Worm (Caenorhabditis elegans) whole organism, L4 larva: ENCODE results near the gene mdl-1.
A peak's percentile ranks its signal among the peaks of the same experiment; 100 is the strongest.

ENCODE experiments used
- F26F4.8 ChIP-seq: fragments of 200-800 bp; sonication (Bioruptor generic); conservative IDR thresholded peaks from 2 replicates; pipeline ENCODE4 v1.3.6; 2022; ENCODE audit warnings: missing genetic modification characterization, missing compliant biosample characterization
- R02D3.7 ChIP-seq: fragments of 150-350 bp; sonication (generic microtip); optimal IDR thresholded peaks from 3 replicates; lab custom pipeline; 2014; ENCODE audit warnings: missing biosample characterization, missing genetic modification characterization
- T20F7.1 ChIP-seq: fragments of 200-800 bp; sonication (Bioruptor generic); optimal IDR thresholded peaks from 2 replicates; lab custom pipeline; 2018; ENCODE audit warnings: mild to moderate bottlenecking, missing genetic modification characterization, missing compliant biosample characterization
- Y5F2A.4 ChIP-seq: fragments of 200-800 bp; sonication (Bioruptor generic); optimal IDR thresholded peaks from 2 replicates; lab custom pipeline; 2018; ENCODE audit warnings: mild to moderate bottlenecking, missing genetic modification characterization, missing compliant biosample characterization
- Y75B8A.6 ChIP-seq: fragments of 200-800 bp; sonication (Bioruptor generic); IDR thresholded peaks from 2 replicates; pipeline ENCODE4 v1.3.6; 2022; ENCODE audit warnings: missing genetic modification reagents, missing genetic modification characterization, missing compliant biosample characterization
- aha-1 ChIP-seq: fragments of 150-350 bp; peaks from one replicate; lab custom pipeline; 2014; ENCODE audit warnings: missing biosample characterization, missing genetic modification characterization
- aly-2 ChIP-seq: sonication (generic microtip); optimal IDR thresholded peaks from 2 replicates; lab custom pipeline; 2018; ENCODE audit warnings: missing biosample characterization, missing genetic modification characterization
- ama-1 ChIP-seq: fragments of 150-350 bp; optimal IDR thresholded peaks from 2 replicates; lab custom pipeline; 2014; ENCODE audit warnings: inconsistent platforms, mixed read lengths
- arid-1 ChIP-seq: fragments of 200-800 bp; sonication (Bioruptor generic); conservative IDR thresholded peaks from 2 replicates; pipeline ENCODE4 v1.3.6; 2022; ENCODE audit warnings: missing genetic modification reagents, missing genetic modification characterization, missing compliant biosample characterization
- ceh-32 ChIP-seq: sonication (generic microtip); optimal IDR thresholded peaks from 2 replicates; lab custom pipeline; 2016; ENCODE audit warnings: mild to moderate bottlenecking, missing genetic modification characterization, missing compliant biosample characterization; ENCODE audit not compliant: poor library complexity
- ceh-82 ChIP-seq: sonication (generic microtip); optimal IDR thresholded peaks from 2 replicates; lab custom pipeline; 2017; ENCODE audit warnings: missing biosample characterization, missing genetic modification characterization
- ces-1 ChIP-seq: fragments of 150-350 bp; sonication (generic microtip); optimal IDR thresholded peaks from 4 replicates; lab custom pipeline; 2014; ENCODE audit warnings: missing biosample characterization, missing genetic modification reagents, missing genetic modification characterization
- daf-16 ChIP-seq, 3 experiments: sonication (generic microtip); optimal IDR thresholded peaks; 2 replicates each; lab custom pipeline; 2016 to 2017; ENCODE audit warnings: missing genetic modification characterization in 3 of 3, missing genetic modification reagents in 3 of 3, mild to moderate bottlenecking in 2 of 3, missing compliant biosample characterization in 2 of 3, missing biosample characterization in 1 of 3, moderate library complexity in 1 of 3
- daf-8 ChIP-seq: fragments of 200-800 bp; sonication (Bioruptor generic); IDR thresholded peaks from 2 replicates; pipeline ENCODE4 v1.3.6; 2022; ENCODE audit warnings: missing genetic modification characterization, missing compliant biosample characterization
- dmd-6 ChIP-seq: fragments of 200-800 bp; sonication (Bioruptor generic); IDR thresholded peaks from 2 replicates; pipeline ENCODE4 v1.3.6; 2022; ENCODE audit warnings: missing genetic modification reagents, missing genetic modification characterization, missing compliant biosample characterization
- dmd-8 ChIP-seq: fragments of 200-800 bp; sonication (Bioruptor generic); IDR thresholded peaks from 2 replicates; pipeline ENCODE4 v1.3.6; 2022; ENCODE audit warnings: missing genetic modification characterization, missing compliant biosample characterization
- dpl-1 ChIP-seq: fragments of 150-350 bp; optimal IDR thresholded peaks from 2 replicates; lab custom pipeline; 2014; ENCODE audit warnings: missing biosample characterization, missing genetic modification reagents, missing genetic modification characterization
- egl-27 ChIP-seq: sonication (generic microtip); optimal IDR thresholded peaks from 3 replicates; lab custom pipeline; 2017; ENCODE audit warnings: missing biosample characterization, missing genetic modification reagents, missing genetic modification characterization
- egl-43 ChIP-seq: fragments of 200-800 bp; sonication (Bioruptor generic); IDR thresholded peaks from 2 replicates; pipeline ENCODE4 v1.3.6; 2022; ENCODE audit warnings: missing genetic modification reagents, missing genetic modification characterization, missing compliant biosample characterization
- fkh-10 ChIP-seq: fragments of 150-350 bp; optimal IDR thresholded peaks from 2 replicates; lab custom pipeline; 2014; ENCODE audit warnings: missing biosample characterization, missing genetic modification reagents, missing genetic modification characterization
- fos-1 ChIP-seq: fragments of 150-350 bp; optimal IDR thresholded peaks from 2 replicates; lab custom pipeline; 2014; ENCODE audit warnings: missing biosample characterization, missing genetic modification characterization
- hif-1 ChIP-seq, 2 experiments: sonication (generic microtip); optimal IDR thresholded peaks; 2 replicates each; lab custom pipeline; 2016 to 2017; ENCODE audit warnings: missing compliant biosample characterization in 2 of 2, missing genetic modification characterization in 2 of 2, missing genetic modification reagents in 2 of 2, missing genotype in 2 of 2, mild to moderate bottlenecking in 1 of 2
- hlh-11 ChIP-seq: fragments of 200-800 bp; sonication (Bioruptor generic); optimal IDR thresholded peaks from 2 replicates; lab custom pipeline; 2018; ENCODE audit warnings: mild to moderate bottlenecking, missing genetic modification characterization, missing compliant biosample characterization
- hmg-1.1 ChIP-seq: fragments of 200-800 bp; sonication (Bioruptor generic); IDR thresholded peaks from 2 replicates; pipeline ENCODE4 v1.3.6; 2022; ENCODE audit warnings: missing genetic modification reagents, missing genetic modification characterization, missing compliant biosample characterization
- lim-7 ChIP-seq: fragments of 200-800 bp; sonication (Bioruptor generic); IDR thresholded peaks from 2 replicates; pipeline ENCODE4 v1.3.6; 2022; ENCODE audit warnings: missing genetic modification characterization, missing compliant biosample characterization
- lin-1 ChIP-seq: fragments of 200-800 bp; sonication (Bioruptor generic); IDR thresholded peaks from 2 replicates; pipeline ENCODE4 v1.3.6; 2022; ENCODE audit warnings: missing genetic modification reagents, missing genetic modification characterization, missing compliant biosample characterization
- lin-38 ChIP-seq: fragments of 200-800 bp; sonication (Bioruptor generic); IDR thresholded peaks from 2 replicates; pipeline ENCODE4 v1.3.6; 2022; ENCODE audit warnings: missing genetic modification reagents, missing genetic modification characterization, missing compliant biosample characterization
- lin-39 ChIP-seq: fragments of 150-350 bp; optimal IDR thresholded peaks from 2 replicates; lab custom pipeline; 2014; ENCODE audit warnings: missing biosample characterization, missing genetic modification reagents, missing genetic modification characterization
- lsy-2 ChIP-seq, 2 experiments: fragments of 150-350 bp in 1 of 2; sonication (generic microtip) in 1 of 2; optimal IDR thresholded peaks; 2 replicates each; lab custom pipeline; 2014 to 2017; ENCODE audit warnings: missing biosample characterization in 2 of 2, missing genetic modification characterization in 2 of 2
- mdt-29 ChIP-seq: fragments of 200-800 bp; sonication (Bioruptor generic); IDR thresholded peaks from 2 replicates; pipeline ENCODE4 v1.3.6; 2022; ENCODE audit warnings: missing genetic modification reagents, missing genetic modification characterization, missing compliant biosample characterization
- mes-2 ChIP-seq: sonication (generic microtip); optimal IDR thresholded peaks from 2 replicates; lab custom pipeline; 2016; ENCODE audit warnings: missing genotype, mild to moderate bottlenecking, missing genetic modification characterization, missing compliant biosample characterization; ENCODE audit not compliant: poor library complexity, severe bottlenecking
- mxl-2 ChIP-seq: fragments of 200-800 bp; sonication (Bioruptor generic); conservative IDR thresholded peaks from 2 replicates; pipeline ENCODE4 v1.3.6; 2022; ENCODE audit warnings: missing genetic modification reagents, missing genetic modification characterization, missing compliant biosample characterization
- nhr-102 ChIP-seq: sonication (generic microtip); optimal IDR thresholded peaks from 2 replicates; lab custom pipeline; 2016; ENCODE audit warnings: mild to moderate bottlenecking, missing genetic modification characterization, moderate library complexity, missing compliant biosample characterization
- nhr-111 ChIP-seq: fragments of 200-800 bp; sonication (Bioruptor generic); optimal IDR thresholded peaks from 2 replicates; lab custom pipeline; 2018; ENCODE audit warnings: mild to moderate bottlenecking, missing genetic modification characterization, missing compliant biosample characterization
- nhr-25 ChIP-seq: sonication (generic microtip); optimal IDR thresholded peaks from 2 replicates; lab custom pipeline; 2017; ENCODE audit warnings: missing genetic modification characterization, mild to moderate bottlenecking, missing compliant biosample characterization, antibody characterized with exemption, moderate library complexity, borderline replicate concordance; ENCODE audit not compliant: insufficient read depth
- nhr-28 ChIP-seq: fragments of 150-350 bp; optimal IDR thresholded peaks from 2 replicates; lab custom pipeline; 2014; ENCODE audit warnings: missing biosample characterization, missing genetic modification characterization
- nhr-6 ChIP-seq: fragments of 150-350 bp; optimal IDR thresholded peaks from 2 replicates; lab custom pipeline; 2014; ENCODE audit warnings: missing biosample characterization, missing genetic modification characterization
- pha-4 ChIP-seq, 2 experiments: fragments of 150-350 bp in 1 of 2; fragments of 200-800 bp in 1 of 2; sonication (Bioruptor generic) in 1 of 2; IDR thresholded peaks in 1 of 2; optimal IDR thresholded peaks in 1 of 2; 2 replicates each; pipeline versions ENCODE4 v1.3.6 to Lab custom; 2014 to 2022; ENCODE audit warnings: missing genetic modification characterization in 2 of 2, missing genetic modification reagents in 2 of 2, missing biosample characterization in 1 of 2, missing compliant biosample characterization in 1 of 2
- php-3 ChIP-seq: fragments of 200-800 bp; sonication (Bioruptor generic); IDR thresholded peaks from 2 replicates; pipeline ENCODE4 v1.3.6; 2022; ENCODE audit warnings: missing genetic modification reagents, missing genetic modification characterization, missing compliant biosample characterization
- set-16 ChIP-seq: fragments of 200-800 bp; sonication (Bioruptor generic); IDR thresholded peaks from 2 replicates; pipeline ENCODE4 v1.3.6; 2022; ENCODE audit warnings: missing genetic modification reagents, missing genetic modification characterization, missing compliant biosample characterization
- skn-1 ChIP-seq: fragments of 150-350 bp; optimal IDR thresholded peaks from 2 replicates; lab custom pipeline; 2014; ENCODE audit warnings: missing biosample characterization, missing genetic modification characterization
- snpc-4 ChIP-seq: fragments of 150-350 bp; optimal IDR thresholded peaks from 2 replicates; lab custom pipeline; 2014; ENCODE audit warnings: missing biosample characterization, missing genetic modification characterization
- spr-1 ChIP-seq: sonication (generic microtip); optimal IDR thresholded peaks from 2 replicates; lab custom pipeline; 2016; ENCODE audit warnings: mild to moderate bottlenecking, missing genetic modification characterization, missing compliant biosample characterization
- unc-130 ChIP-seq: sonication (generic microtip); optimal IDR thresholded peaks from 2 replicates; lab custom pipeline; 2016; ENCODE audit warnings: missing genetic modification reagents, missing genetic modification characterization, missing compliant biosample characterization
- vab-7 ChIP-seq: fragments of 200-800 bp; sonication (Bioruptor generic); IDR thresholded peaks from 2 replicates; pipeline ENCODE4 v1.3.6; 2022; ENCODE audit warnings: missing genetic modification reagents, missing genetic modification characterization, missing compliant biosample characterization
- zag-1 ChIP-seq: fragments of 150-350 bp; optimal IDR thresholded peaks from 2 replicates; lab custom pipeline; 2014; ENCODE audit warnings: missing biosample characterization, missing genetic modification characterization
- zfp-3 ChIP-seq: fragments of 200-800 bp; sonication (Bioruptor generic); conservative IDR thresholded peaks from 2 replicates; pipeline ENCODE4 v1.3.6; 2022; ENCODE audit warnings: missing genetic modification reagents, missing genetic modification characterization, missing compliant biosample characterization
- zip-2 ChIP-seq: fragments of 150-350 bp; optimal IDR thresholded peaks from 2 replicates; lab custom pipeline; 2014; ENCODE audit warnings: missing biosample characterization, missing genetic modification characterization

mdl-1 gene

ce11 chrX:6784181-6784580 lies 42.0 kb downstream of the mdl-1 start, which contains the start of gene bgal-2 (continued):
- TF ChIP-seq R02D3.7 (no peak), Y75B8A.6 (GFP tag; lab: Robert Waterston, UW) (no peak), lin-39 (tag; lab: Kevin White, UChicago) (no peak), ama-1 (lab: Kevin White, UChicago) (no peak), hif-1 (tag; optimal IDR thresholded peaks at IDR 0.05; lab: Kevin White, UChicago) (no peak), dmd-8 (GFP tag; lab: Robert Waterston, UW) (no peak), php-3 (GFP tag; lab: Robert Waterston, UW) (no peak), mxl-2 (no peak), arid-1 (GFP tag; lab: Robert Waterston, UW) (no peak), F26F4.8 (no peak)

- peak in 1 of 2 experiments; percentile 31 for TF ChIP-seq daf-16 (GFP tag; optimal IDR thresholded peaks at IDR 0.05; lab: Kevin White, UChicago)
- TF ChIP-seq daf-16 (tag; optimal IDR thresholded peaks at IDR 0.05; lab: Kevin White, UChicago), result peak; percentile 85
- no peak for TF ChIP-seq fkh-10 (GFP tag; lab: Kevin White, UChicago)
- no peak for TF ChIP-seq set-16 (GFP tag; lab: Robert Waterston, UW)
- TF ChIP-seq egl-43 (GFP tag; lab: Robert Waterston, UW), result no peak
- TF ChIP-seq nhr-111 (GFP tag; lab: Kevin White, UChicago), result no peak
- TF ChIP-seq nhr-28 (tag; lab: Kevin White, UChicago), result peak; percentile 93
- TF ChIP-seq pha-4 (GFP tag; IDR thresholded peaks at IDR 0.05; lab: Robert Waterston, UW), result no peak
- TF ChIP-seq pha-4 (tag; optimal IDR thresholded peaks at IDR 0.05; lab: Kevin White, UChicago), result no peak
- no peak for TF ChIP-seq R02D3.7
- TF ChIP-seq dmd-8 (GFP tag; lab: Robert Waterston, UW), result no peak
- peak; percentile 64 for TF ChIP-seq dmd-6 (GFP tag; lab: Robert Waterston, UW)
- TF ChIP-seq lsy-2 (tag; optimal IDR thresholded peaks at IDR 0.05; lab: Kevin White, UChicago), result no peak
- TF ChIP-seq zip-2, result no peak
- no peak for TF ChIP-seq lin-38 (GFP tag; lab: Robert Waterston, UW)
- TF ChIP-seq lim-7 (GFP tag; lab: Robert Waterston, UW), result no peak
- TF ChIP-seq hlh-11 (tag; lab: Kevin White, UChicago), result peak; percentile 75
- no peak for TF ChIP-seq unc-130 (GFP tag; lab: Kevin White, UChicago)
- no peak for TF ChIP-seq F26F4.8
- TF ChIP-seq Y5F2A.4 (GFP tag; lab: Kevin White, UChicago), result no peak
- TF ChIP-seq arid-1 (GFP tag; lab: Robert Waterston, UW), result no peak
- TF ChIP-seq lin-1 (GFP tag; lab: Robert Waterston, UW), result no peak
- no peak for TF ChIP-seq nhr-25
- no peak for TF ChIP-seq ces-1 (GFP tag; lab: Kevin White, UChicago)
- TF ChIP-seq skn-1 (tag; lab: Kevin White, UChicago), result no peak
- no peak for TF ChIP-seq spr-1 (tag; lab: Kevin White, UChicago)
- TF ChIP-seq ceh-82 (tag; lab: Kevin White, UChicago), result no peak
- TF ChIP-seq mdt-29 (GFP tag; lab: Robert Waterston, UW), result 0 out of 2 replicates have a peak, but pooled peaks have one; percentile 21
- no peak for TF ChIP-seq hmg-1.1
- TF ChIP-seq ceh-32 (tag; lab: Kevin White, UChicago), result no peak
- TF ChIP-seq T20F7.1, result peak; percentile 41
- no peak for TF ChIP-seq egl-27 (tag; lab: Kevin White, UChicago)
- TF ChIP-seq snpc-4 (tag; lab: Kevin White, UChicago), result no peak
- TF ChIP-seq aha-1, result peak; percentile 53
- no peak for TF ChIP-seq nhr-6
- TF ChIP-seq mes-2, result no peak
- no peak for TF ChIP-seq zfp-3 (GFP tag; lab: Robert Waterston, UW)
- no peak for TF ChIP-seq zag-1
- TF ChIP-seq vab-7, result no peak
- peak; percentile 55 for TF ChIP-seq nhr-102 (tag; lab: Kevin White, UChicago)
- no peak for TF ChIP-seq dpl-1
- no peak for TF ChIP-seq fos-1 (tag; lab: Kevin White, UChicago)
- no peak for TF ChIP-seq aly-2 (tag; lab: Kevin White, UChicago)
- no peak for TF ChIP-seq daf-8 (GFP tag; lab: Robert Waterston, UW)
Measured at ce11 chrX:6788965-6789573, 46.9 kb downstream of the mdl-1 start, which contains the start of gene sgca-1. Gene sgca-1, minus strand, starts transcription at chrX:6789548.
